Fruit fly (Drosophila melanogaster): ENCODE data around the gene fh.

fh gene

dm6 chrX:9127264-9128011 is 21.4 kb downstream of the fh start (continued):
- 0 out of 3 replicates have a peak, but pooled peaks have one; percentile 18 for TF ChIP-seq Doc3 (GFP tag; IDR thresholded peaks at IDR 0.05; ENCODE audit: partially characterized antibody)
- TF ChIP-seq Ets65A (GFP tag) = peak; percentile 27
- TF ChIP-seq CG8478 (optimal IDR thresholded peaks at IDR 0.05) = no peak
- TF ChIP-seq caup (GFP tag; optimal IDR thresholded peaks at IDR 0.05; ENCODE audit: severe bottlenecking) = no peak
- TF ChIP-seq Oli (tag; optimal IDR thresholded peaks at IDR 0.05) = peak; percentile 33
- TF ChIP-seq CG4282 (GFP tag; optimal IDR thresholded peaks at IDR 0.05) = no peak
- peak; percentile 28 for TF ChIP-seq CG2120 (GFP tag; optimal IDR thresholded peaks at IDR 0.05)
- peak; percentile 36 for TF ChIP-seq Ssrp (tag; optimal IDR thresholded peaks at IDR 0.05)
- TF ChIP-seq CG12391 (tag; optimal IDR thresholded peaks at IDR 0.05) = peak; percentile 14
- TF ChIP-seq ssp (GFP tag; IDR thresholded peaks at IDR 0.05) = no peak
- TF ChIP-seq CG11560 (tag; IDR thresholded peaks at IDR 0.05) = no peak
- peak; percentile 12 for TF ChIP-seq Meics (GFP tag; optimal IDR thresholded peaks at IDR 0.05)
- peak; percentile 67 for TF ChIP-seq CG15479 (GFP tag; optimal IDR thresholded peaks at IDR 0.05)
- TF ChIP-seq pros (GFP tag; optimal IDR thresholded peaks at IDR 0.05) = peak; percentile 95
- TF ChIP-seq unpg (GFP tag; optimal IDR thresholded peaks at IDR 0.05) = peak; percentile 23
- no peak for TF ChIP-seq prd (optimal IDR thresholded peaks at IDR 0.05)
- peak; percentile 64; the same call in 2 of the 3 replicates for TF ChIP-seq prd (GFP tag; IDR thresholded peaks at IDR 0.05)
- TF ChIP-seq CG1603 (tag; optimal IDR thresholded peaks at IDR 0.05) = peak; percentile 45
- TF ChIP-seq CG10321 (GFP tag; IDR thresholded peaks at IDR 0.05) = no peak
- TF ChIP-seq Hr3 (GFP tag; optimal IDR thresholded peaks at IDR 0.05) = no peak
- no peak for TF ChIP-seq Hand (GFP tag; optimal IDR thresholded peaks at IDR 0.05)
- TF ChIP-seq CG31365 (tag; optimal IDR thresholded peaks at IDR 0.05) = no peak
- peak; percentile 13 for TF ChIP-seq CG18262 (tag; optimal IDR thresholded peaks at IDR 0.05)
- TF ChIP-seq bsh (GFP tag; optimal IDR thresholded peaks at IDR 0.05) = peak in 1 of 2 experiments; percentile 20
- TF ChIP-seq Camta (GFP tag; optimal IDR thresholded peaks at IDR 0.05) = no peak
- TF ChIP-seq amos (GFP tag; IDR thresholded peaks at IDR 0.05; ENCODE audit: partially characterized antibody) = no peak
- TF ChIP-seq CG6689 (GFP tag; IDR thresholded peaks at IDR 0.05) = peak; percentile 38
- TF ChIP-seq CG8944 (GFP tag; optimal IDR thresholded peaks at IDR 0.05) = peak; percentile 16
- 0 out of 2 replicates have a peak, but pooled peaks have one; percentile 22 for TF ChIP-seq Ada2b (GFP tag; IDR thresholded peaks at IDR 0.05)
- no peak for TF ChIP-seq Neu2 (GFP tag; optimal IDR thresholded peaks at IDR 0.05; ENCODE audit: borderline replicate concordance)
- TF ChIP-seq Ravus (GFP tag; IDR thresholded peaks at IDR 0.05) = no peak
- TF ChIP-seq CG11247 (GFP tag; IDR thresholded peaks at IDR 0.05) = no peak
- peak; percentile 17 for TF ChIP-seq bcd (GFP tag; optimal IDR thresholded peaks at IDR 0.05)
- TF ChIP-seq CG4854 (GFP tag; optimal IDR thresholded peaks at IDR 0.05) = no peak
- TF ChIP-seq h (optimal IDR thresholded peaks at IDR 0.05) = no peak
- TF ChIP-seq crc (GFP tag; optimal IDR thresholded peaks at IDR 0.05) = no peak
- peak; percentile 9 for TF ChIP-seq Blimp-1 (GFP tag; optimal IDR thresholded peaks at IDR 0.05)
- no peak for TF ChIP-seq CG9876 (GFP tag; optimal IDR thresholded peaks at IDR 0.05)
- no peak for TF ChIP-seq fd102C (GFP tag; optimal IDR thresholded peaks at IDR 0.05)
- peak in 1 of 2 experiments; percentile 19 for TF ChIP-seq dpn (GFP tag; optimal IDR thresholded peaks at IDR 0.05)
- no peak for TF ChIP-seq CG16815 (GFP tag; optimal IDR thresholded peaks at IDR 0.05)
- TF ChIP-seq bab2 (GFP tag; optimal IDR thresholded peaks at IDR 0.05) = peak; percentile 7
- peak; percentile 40 for TF ChIP-seq CG7839 (tag; optimal IDR thresholded peaks at IDR 0.05)
- no peak for TF ChIP-seq CG43689 (GFP tag; IDR thresholded peaks at IDR 0.05)
- peak; percentile 37 for TF ChIP-seq CG2678 (tag; optimal IDR thresholded peaks at IDR 0.05)
- TF ChIP-seq Bdp1 (GFP tag; optimal IDR thresholded peaks at IDR 0.05) = no peak
- no peak for TF ChIP-seq CG10959 (GFP tag; IDR thresholded peaks at IDR 0.05)
- peak in 1 of 2 experiments; percentile 54 for TF ChIP-seq tll (GFP tag; optimal IDR thresholded peaks at IDR 0.05)
- no peak for TF ChIP-seq Hr39 (optimal IDR thresholded peaks at IDR 0.05)
- TF ChIP-seq CG18599 (GFP tag; optimal IDR thresholded peaks at IDR 0.05) = peak; percentile 51
